Fruit fly (Drosophila melanogaster) whole organism, embryonic: ENCODE results near the gene CG14036.

Source experiments
- Atf6 ChIP-seq: fragments of 200-800 bp; sonication (Bioruptor generic); IDR thresholded peaks from 2 replicates; pipeline ENCODE4 v1.3.6; 2022; ENCODE audit warnings: missing biosample characterization, missing genetic modification characterization
- CG10366 ChIP-seq: fragments of 200-800 bp; sonication (Bioruptor generic); IDR thresholded peaks from 2 replicates; pipeline ENCODE4 v1.3.6; 2022; ENCODE audit warnings: missing biosample characterization, missing genetic modification characterization
- CG11247 ChIP-seq: fragments of 200-800 bp; sonication (Bioruptor generic); IDR thresholded peaks from 2 replicates; pipeline ENCODE4 v1.3.6; 2022; ENCODE audit warnings: missing biosample characterization, missing genetic modification characterization
- CG12104 ChIP-seq: fragments of 200-800 bp; sonication (Bioruptor generic); optimal IDR thresholded peaks from 3 replicates; lab custom pipeline; 2016; ENCODE audit warnings: missing biosample characterization, missing genetic modification characterization
- CG12391 ChIP-seq: fragments of 200-800 bp; sonication (Bioruptor generic); optimal IDR thresholded peaks from 3 replicates; lab custom pipeline; 2018; ENCODE audit warnings: missing biosample characterization, mild to moderate bottlenecking, missing genetic modification characterization, moderate library complexity
- CG12769 ChIP-seq: fragments of 200-800 bp; sonication (Bioruptor generic); optimal IDR thresholded peaks from 2 replicates; lab custom pipeline; 2019; ENCODE audit warnings: missing biosample characterization, mild to moderate bottlenecking, missing genetic modification characterization, moderate library complexity
- CG13296 ChIP-seq: fragments of 200-800 bp; sonication (Bioruptor generic); optimal IDR thresholded peaks from 3 replicates; lab custom pipeline; 2018; ENCODE audit warnings: missing biosample characterization, mild to moderate bottlenecking, missing genetic modification characterization
- CG15696 ChIP-seq: fragments of 200-800 bp; sonication (Bioruptor generic); optimal IDR thresholded peaks from 2 replicates; lab custom pipeline; 2019; ENCODE audit warnings: missing biosample characterization, mild to moderate bottlenecking, missing genetic modification characterization, moderate library complexity
- CG1647 ChIP-seq: fragments of 200-800 bp; sonication (Bioruptor generic); optimal IDR thresholded peaks from 3 replicates; lab custom pipeline; 2016; ENCODE audit warnings: missing biosample characterization, missing genetic modification characterization
- CG17328 ChIP-seq: fragments of 200-800 bp; sonication (Bioruptor generic); IDR thresholded peaks from 2 replicates; pipeline ENCODE4 v1.3.6; 2022; ENCODE audit warnings: missing biosample characterization, missing genetic modification characterization
- CG17359 ChIP-seq: fragments of 200-800 bp; sonication (Bioruptor generic); optimal IDR thresholded peaks from 3 replicates; lab custom pipeline; 2018; ENCODE audit warnings: missing biosample characterization, mild to moderate bottlenecking, missing genetic modification characterization, moderate library complexity
- CG2199 ChIP-seq: fragments of 200-800 bp; sonication (Bioruptor generic); IDR thresholded peaks from 3 replicates; pipeline ENCODE4 v1.3.6; 2022; ENCODE audit warnings: missing biosample characterization, missing genetic modification characterization
- CG2678 ChIP-seq: fragments of 200-800 bp; sonication (Bioruptor generic); optimal IDR thresholded peaks from 3 replicates; lab custom pipeline; 2019; ENCODE audit warnings: missing biosample characterization, mild to moderate bottlenecking, missing genetic modification characterization, moderate library complexity
- CG31224 ChIP-seq: fragments of 200-800 bp; sonication (Bioruptor generic); IDR thresholded peaks from 2 replicates; pipeline ENCODE4 v1.3.6; 2022; ENCODE audit warnings: missing biosample characterization, missing genetic modification characterization
- CG7786 ChIP-seq: fragments of 200-800 bp; sonication (Bioruptor generic); optimal IDR thresholded peaks from 2 replicates; lab custom pipeline; 2016; ENCODE audit warnings: missing biosample characterization, missing genetic modification characterization
- CG7839 ChIP-seq: fragments of 200-800 bp; sonication (Bioruptor generic); optimal IDR thresholded peaks from 3 replicates; lab custom pipeline; 2018; ENCODE audit warnings: missing biosample characterization, mild to moderate bottlenecking, missing genetic modification characterization, moderate library complexity
- CG7928 ChIP-seq: fragments of 200-800 bp; sonication (Bioruptor generic); optimal IDR thresholded peaks from 2 replicates; lab custom pipeline; 2017; ENCODE audit warnings: missing biosample characterization, mild to moderate bottlenecking, missing genetic modification characterization
- CG9797 ChIP-seq: fragments of 200-800 bp; sonication (Bioruptor generic); optimal IDR thresholded peaks from 3 replicates; lab custom pipeline; 2018; ENCODE audit warnings: missing biosample characterization, mild to moderate bottlenecking, missing genetic modification characterization
- CHES-1-like ChIP-seq: fragments of 200-800 bp; sonication (Bioruptor generic); optimal IDR thresholded peaks from 2 replicates; lab custom pipeline; 2016; ENCODE audit warnings: missing biosample characterization, missing genetic modification characterization
- D ChIP-seq, 2 experiments: fragments of 200-800 bp in 1 of 2; fragments of >200 bp in 1 of 2; sonication (Bioruptor generic) in 1 of 2; optimal IDR thresholded peaks; 2 replicates in 1 of 2; 3 replicates in 1 of 2; lab custom pipeline; 2017; ENCODE audit warnings: mild to moderate bottlenecking in 1 of 2, missing biosample characterization in 1 of 2, missing genetic modification characterization in 1 of 2, missing genetic modification reagents in 1 of 2
- Dip3 ChIP-seq: fragments of 200-800 bp; sonication (Bioruptor generic); optimal IDR thresholded peaks from 3 replicates; lab custom pipeline; 2016; ENCODE audit warnings: missing biosample characterization, missing genetic modification characterization
- HmgD ChIP-seq: fragments of 200-800 bp; sonication (Bioruptor generic); optimal IDR thresholded peaks from 3 replicates; lab custom pipeline; 2016; ENCODE audit warnings: missing biosample characterization, missing genetic modification characterization
- Max ChIP-seq: fragments of 200-800 bp; sonication (Bioruptor generic); optimal IDR thresholded peaks from 2 replicates; lab custom pipeline; 2016; ENCODE audit warnings: missing biosample characterization, mild to moderate bottlenecking, missing genetic modification characterization
- Meics ChIP-seq: fragments of 200-800 bp; sonication (Bioruptor generic); optimal IDR thresholded peaks from 2 replicates; lab custom pipeline; 2017; ENCODE audit warnings: missing biosample characterization, mild to moderate bottlenecking, missing genetic modification characterization
- NFAT ChIP-seq: fragments of 200-800 bp; sonication (Bioruptor generic); IDR thresholded peaks from 2 replicates; pipeline ENCODE4 v1.3.6; 2022; ENCODE audit warnings: missing biosample characterization, missing genetic modification characterization
- Nf-YC ChIP-seq: fragments of 200-800 bp; optimal IDR thresholded peaks from 3 replicates; lab custom pipeline; 2019; ENCODE audit warnings: missing biosample characterization, mild to moderate bottlenecking, missing genetic modification characterization, moderate library complexity
- NfI ChIP-seq: fragments of 200-800 bp; sonication (Bioruptor generic); optimal IDR thresholded peaks from 3 replicates; lab custom pipeline; 2018; ENCODE audit warnings: missing biosample characterization, mild to moderate bottlenecking, missing genetic modification characterization, moderate library complexity
- Oli ChIP-seq: fragments of 200-800 bp; sonication (Bioruptor generic); optimal IDR thresholded peaks from 2 replicates; lab custom pipeline; 2018; ENCODE audit warnings: missing biosample characterization, mild to moderate bottlenecking, missing genetic modification characterization, moderate library complexity
- Rfx ChIP-seq: fragments of 200-800 bp; sonication (Bioruptor generic); IDR thresholded peaks from 2 replicates; pipeline ENCODE4 v1.3.6; 2022; ENCODE audit warnings: missing biosample characterization, missing genetic modification characterization
- Taf1 ChIP-seq: fragments of 200-800 bp; sonication (Bioruptor generic); IDR thresholded peaks from 2 replicates; pipeline ENCODE4 v1.3.6; 2022; ENCODE audit warnings: missing biosample characterization, missing genetic modification characterization
- al ChIP-seq: fragments of 200-800 bp; sonication (Bioruptor generic); IDR thresholded peaks from 2 replicates; pipeline ENCODE4 v1.3.6; 2022; ENCODE audit warnings: missing biosample characterization, missing genetic modification characterization
- amos ChIP-seq: fragments of 200-800 bp; sonication (Bioruptor generic); IDR thresholded peaks from 2 replicates; pipeline ENCODE4 v1.3.6; 2022; ENCODE audit warnings: missing biosample characterization, missing genetic modification characterization; ENCODE audit not compliant: partially characterized antibody
- ase ChIP-seq: fragments of 200-800 bp; sonication (Bioruptor generic); IDR thresholded peaks from 3 replicates; pipeline ENCODE4 v1.3.6; 2022; ENCODE audit warnings: missing biosample characterization, missing genetic modification characterization
- bcd ChIP-seq: fragments of 200-800 bp; sonication (Bioruptor generic); optimal IDR thresholded peaks from 2 replicates; lab custom pipeline; 2017; ENCODE audit warnings: missing biosample characterization, mild to moderate bottlenecking, missing genetic modification characterization
- bsh ChIP-seq, 2 experiments: fragments of 200-800 bp; sonication (Bioruptor generic); optimal IDR thresholded peaks; 2 replicates each; lab custom pipeline; 2017 to 2018; ENCODE audit warnings: mild to moderate bottlenecking in 2 of 2, missing biosample characterization in 2 of 2, missing genetic modification characterization in 2 of 2, moderate library complexity in 1 of 2
- crc ChIP-seq: fragments of 200-800 bp; sonication (Bioruptor generic); optimal IDR thresholded peaks from 2 replicates; lab custom pipeline; 2016; ENCODE audit warnings: missing biosample characterization, missing genetic modification characterization
- fu2 ChIP-seq: fragments of 200-800 bp; sonication (Bioruptor generic); optimal IDR thresholded peaks from 2 replicates; lab custom pipeline; 2016; ENCODE audit warnings: missing biosample characterization, missing genetic modification characterization
- gem ChIP-seq: fragments of 200-800 bp; sonication (Bioruptor generic); optimal IDR thresholded peaks from 2 replicates; lab custom pipeline; 2019; ENCODE audit warnings: missing biosample characterization, mild to moderate bottlenecking, missing genetic modification characterization, moderate library complexity
- ind ChIP-seq: fragments of 200-800 bp; sonication (Bioruptor generic); optimal IDR thresholded peaks from 3 replicates; lab custom pipeline; 2016; ENCODE audit warnings: missing biosample characterization, missing genetic modification characterization
- lab ChIP-seq: fragments of 200-800 bp; sonication (Bioruptor generic); optimal IDR thresholded peaks from 3 replicates; lab custom pipeline; 2017; ENCODE audit warnings: missing biosample characterization, missing genetic modification characterization, mild to moderate bottlenecking, moderate library complexity, missing genetic modification reagents
- lbe ChIP-seq: fragments of 200-800 bp; sonication (Bioruptor generic); optimal IDR thresholded peaks from 2 replicates; lab custom pipeline; 2016; ENCODE audit warnings: missing biosample characterization, mild to moderate bottlenecking, missing genetic modification characterization
- nmo ChIP-seq: fragments of 200-800 bp; sonication (Bioruptor generic); optimal IDR thresholded peaks from 2 replicates; lab custom pipeline; 2018; ENCODE audit warnings: missing biosample characterization, mild to moderate bottlenecking, missing genetic modification characterization, moderate library complexity
- p53 ChIP-seq: fragments of 200-800 bp; sonication (Bioruptor generic); optimal IDR thresholded peaks from 2 replicates; lab custom pipeline; 2016; ENCODE audit warnings: missing biosample characterization, missing genetic modification characterization
- ro ChIP-seq: fragments of 200-800 bp; sonication (Bioruptor generic); IDR thresholded peaks from 2 replicates; pipeline ENCODE4 v1.3.6; 2022; ENCODE audit warnings: missing biosample characterization, missing genetic modification characterization
- slp2 ChIP-seq: fragments of 200-800 bp; sonication (Bioruptor generic); optimal IDR thresholded peaks from 2 replicates; lab custom pipeline; 2016; ENCODE audit warnings: missing biosample characterization, missing genetic modification characterization
- so ChIP-seq: fragments of 200-800 bp; sonication (Bioruptor generic); IDR thresholded peaks from 3 replicates; pipeline ENCODE4 v1.3.6; 2022; ENCODE audit warnings: missing biosample characterization, missing genetic modification characterization
- unpg ChIP-seq: fragments of 200-800 bp; sonication (Bioruptor generic); optimal IDR thresholded peaks from 3 replicates; lab custom pipeline; 2018; ENCODE audit warnings: missing biosample characterization, mild to moderate bottlenecking, missing genetic modification characterization, moderate library complexity
- vfl ChIP-seq: fragments of 200-800 bp; sonication (Bioruptor generic); optimal IDR thresholded peaks from 2 replicates; lab custom pipeline; 2016; ENCODE audit warnings: missing biosample characterization, missing genetic modification characterization
- zfh1 ChIP-seq: fragments of 200-800 bp; sonication (Bioruptor generic); IDR thresholded peaks from 3 replicates; pipeline ENCODE4 v1.3.6; 2022; ENCODE audit warnings: missing biosample characterization, missing genetic modification characterization

CG14036 gene

dm6 chr2L:5043495-5044146 is 11.2 kb downstream of the CG14036 start (continued):
- TF ChIP-seq nmo (GFP tag; lab: Kevin White, UChicago): peak; percentile 27
- TF ChIP-seq CG13296 (GFP tag; lab: Kevin White, UChicago): peak; percentile 7
- TF ChIP-seq CG9797: no peak
- TF ChIP-seq zfh1 (GFP tag; lab: Robert Waterston, UW): 0 out of 3 replicates have a peak, but pooled peaks have one; percentile 34
- TF ChIP-seq ind (GFP tag; lab: Kevin White, UChicago): peak; percentile 63
- TF ChIP-seq ro (GFP tag; lab: Robert Waterston, UW): no peak
- TF ChIP-seq CG11247 (GFP tag; lab: Robert Waterston, UW): peak; percentile 32; the same call in 1 of the 2 replicates
- no peak for TF ChIP-seq CG2199 (GFP tag; lab: Robert Waterston, UW)
- TF ChIP-seq Dip3 (GFP tag; lab: Kevin White, UChicago): peak; percentile 11
- peak; percentile 4 for TF ChIP-seq fu2 (GFP tag; lab: Kevin White, UChicago)
- peak; percentile 14 for TF ChIP-seq CG7786 (GFP tag; lab: Kevin White, UChicago)
- TF ChIP-seq Meics: peak; percentile 50
- peak; percentile 65 for TF ChIP-seq lab (GFP tag; lab: Kevin White, UChicago)
- 0 out of 2 replicates have a peak, but pooled peaks have one; percentile 42 for TF ChIP-seq CG17328 (GFP tag; lab: Robert Waterston, UW)
- TF ChIP-seq Nf-YC (tag; lab: Kevin White, UChicago): peak; percentile 14
- peak; percentile 53 for TF ChIP-seq Oli (tag; lab: Kevin White, UChicago)
- peak; percentile 67 for TF ChIP-seq Rfx (GFP tag; lab: Robert Waterston, UW)
- no peak for TF ChIP-seq CG15696 (tag; lab: Kevin White, UChicago)
- peak; percentile 31 for TF ChIP-seq unpg (GFP tag; lab: Kevin White, UChicago)
- peak; percentile 42; the same call in 1 of the 2 replicates for TF ChIP-seq al (GFP tag; lab: Robert Waterston, UW)
- TF ChIP-seq HmgD: no peak
- TF ChIP-seq lbe (GFP tag; lab: Kevin White, UChicago): peak; percentile 43
- 0 out of 2 replicates have a peak, but pooled peaks have one; percentile 12 for TF ChIP-seq CG31224 (GFP tag; lab: Robert Waterston, UW)
- peak; percentile 19 for TF ChIP-seq CG12104
- TF ChIP-seq CG10366 (GFP tag; lab: Robert Waterston, UW): peak; percentile 32; the same call in 1 of the 2 replicates
- TF ChIP-seq CG7928 (GFP tag; lab: Kevin White, UChicago): no peak
- TF ChIP-seq crc: no peak
- TF ChIP-seq CG1647 (GFP tag; lab: Kevin White, UChicago): peak; percentile 9
- no peak for TF ChIP-seq slp2 (GFP tag; lab: Kevin White, UChicago)
- no peak for TF ChIP-seq amos
- peak; percentile 69 for TF ChIP-seq gem
- TF ChIP-seq Max: no peak
- TF ChIP-seq ase: peak; percentile 58; the same call in 2 of the 3 replicates
- TF ChIP-seq CG12769 (tag; lab: Kevin White, UChicago): peak; percentile 8
- TF ChIP-seq Atf6 (GFP tag; lab: Robert Waterston, UW): peak; percentile 63
- TF ChIP-seq bsh (GFP tag; optimal IDR thresholded peaks at IDR 0.05; lab: Kevin White, UChicago): peak; percentile 17 to 33
- no peak for TF ChIP-seq CHES-1-like (GFP tag; lab: Kevin White, UChicago)
- TF ChIP-seq CG17359 (tag; lab: Kevin White, UChicago): peak; percentile 46
- 0 out of 3 replicates have a peak, but pooled peaks have one; percentile 8 for TF ChIP-seq so (GFP tag; lab: Robert Waterston, UW)
- peak; percentile 65 for TF ChIP-seq CG7839 (tag; lab: Kevin White, UChicago)
- TF ChIP-seq p53 (GFP tag; lab: Kevin White, UChicago): no peak
- no peak for TF ChIP-seq vfl
- no peak for TF ChIP-seq D (optimal IDR thresholded peaks at IDR 0.05; lab: Kevin White, UChicago)
- peak; percentile 46 for TF ChIP-seq D (GFP tag; optimal IDR thresholded peaks at IDR 0.05; lab: Kevin White, UChicago)
- peak; percentile 44 for TF ChIP-seq bcd (GFP tag; lab: Kevin White, UChicago)
- TF ChIP-seq NfI: peak; percentile 62
- TF ChIP-seq Taf1 (GFP tag; lab: Robert Waterston, UW): 0 out of 2 replicates have a peak, but pooled peaks have one; percentile 18
- TF ChIP-seq CG2678: peak; percentile 55
- TF ChIP-seq NFAT (GFP tag; lab: Robert Waterston, UW): peak; percentile 62; the same call in 1 of the 2 replicates
- TF ChIP-seq CG12391: peak; percentile 31
